Fruit fly (Drosophila melanogaster) whole organism, embryonic: ENCODE data around the gene mol.
A peak's percentile ranks its signal among the peaks of the same experiment; 100 is the strongest.

Experiments
- ATbp ChIP-seq: fragments of 200-800 bp; sonication (Bioruptor generic); optimal IDR thresholded peaks from 2 replicates; lab custom pipeline; 2017; ENCODE audit warnings: missing biosample characterization, mild to moderate bottlenecking, missing genetic modification characterization, missing genetic modification reagents
- Asciz ChIP-seq: fragments of 200-800 bp; sonication (Bioruptor generic); optimal IDR thresholded peaks from 2 replicates; lab custom pipeline; 2017; ENCODE audit warnings: missing biosample characterization, mild to moderate bottlenecking, missing genetic modification characterization, missing genetic modification reagents
- Atf-2 ChIP-seq: fragments of 200-800 bp; sonication (Bioruptor generic); optimal IDR thresholded peaks from 2 replicates; lab custom pipeline; 2016; ENCODE audit warnings: missing biosample characterization, missing genetic modification characterization
- CG10147 ChIP-seq: fragments of 200-800 bp; sonication (Bioruptor generic); optimal IDR thresholded peaks from 2 replicates; lab custom pipeline; 2019; ENCODE audit warnings: missing biosample characterization, mild to moderate bottlenecking, missing genetic modification characterization, moderate library complexity
- CG13775 ChIP-seq: fragments of 200-800 bp; sonication (Bioruptor generic); optimal IDR thresholded peaks from 3 replicates; lab custom pipeline; 2017; ENCODE audit warnings: missing biosample characterization, mild to moderate bottlenecking, missing genetic modification characterization
- CG14667 ChIP-seq: fragments of 200-800 bp; sonication (Bioruptor generic); IDR thresholded peaks from 2 replicates; pipeline ENCODE4 v1.3.6; 2022; ENCODE audit warnings: missing biosample characterization, missing genetic modification characterization
- CG16863 ChIP-seq: fragments of 200-800 bp; sonication (Bioruptor generic); optimal IDR thresholded peaks from 3 replicates; lab custom pipeline; 2016; ENCODE audit warnings: missing biosample characterization, missing genetic modification characterization
- CG17361 ChIP-seq: fragments of 200-800 bp; sonication (Bioruptor generic); IDR thresholded peaks from 3 replicates; pipeline ENCODE4 v1.3.6; 2022; ENCODE audit warnings: missing biosample characterization, missing genetic modification characterization
- CG2120 ChIP-seq: fragments of 200-800 bp; sonication (Bioruptor generic); optimal IDR thresholded peaks from 3 replicates; lab custom pipeline; 2016; ENCODE audit warnings: missing biosample characterization, missing genetic modification characterization
- CG2889 ChIP-seq: fragments of 200-800 bp; sonication (Bioruptor generic); IDR thresholded peaks from 3 replicates; pipeline ENCODE4 v1.3.6; 2022; ENCODE audit warnings: missing biosample characterization, missing genetic modification characterization
- CG30431 ChIP-seq: fragments of 200-800 bp; sonication (Bioruptor generic); optimal IDR thresholded peaks from 2 replicates; lab custom pipeline; 2017; ENCODE audit warnings: missing biosample characterization, missing genetic modification characterization
- CG31441 ChIP-seq: fragments of 200-800 bp; sonication (Bioruptor generic); IDR thresholded peaks from 2 replicates; pipeline ENCODE4 v1.3.6; 2022; ENCODE audit warnings: missing biosample characterization, missing genetic modification characterization
- CG32532 ChIP-seq: fragments of 200-800 bp; sonication (Bioruptor generic); IDR thresholded peaks from 2 replicates; pipeline ENCODE4 v1.3.6; 2022; ENCODE audit warnings: missing biosample characterization, missing genetic modification characterization
- CG4328 ChIP-seq: fragments of 200-800 bp; sonication (Bioruptor generic); optimal IDR thresholded peaks from 3 replicates; lab custom pipeline; 2017; ENCODE audit warnings: missing biosample characterization, missing genetic modification reagents, missing genetic modification characterization
- CG7556 ChIP-seq: fragments of 200-800 bp; sonication (Bioruptor generic); optimal IDR thresholded peaks from 2 replicates; lab custom pipeline; 2017; ENCODE audit warnings: missing biosample characterization, mild to moderate bottlenecking, missing genetic modification characterization
- CG7745 ChIP-seq: fragments of 200-800 bp; sonication (Bioruptor generic); optimal IDR thresholded peaks from 2 replicates; lab custom pipeline; 2018; ENCODE audit warnings: missing biosample characterization, mild to moderate bottlenecking, missing genetic modification characterization, moderate library complexity
- CG9797 ChIP-seq: fragments of 200-800 bp; sonication (Bioruptor generic); optimal IDR thresholded peaks from 3 replicates; lab custom pipeline; 2018; ENCODE audit warnings: missing biosample characterization, mild to moderate bottlenecking, missing genetic modification characterization
- CoRest ChIP-seq: fragments of 200-800 bp; sonication (Bioruptor generic); optimal IDR thresholded peaks from 3 replicates; lab custom pipeline; 2018; ENCODE audit warnings: missing biosample characterization, mild to moderate bottlenecking, missing genetic modification characterization, moderate library complexity
- D19A ChIP-seq: fragments of 200-800 bp; optimal IDR thresholded peaks from 3 replicates; lab custom pipeline; 2019; ENCODE audit warnings: missing biosample characterization, mild to moderate bottlenecking, missing genetic modification characterization, moderate library complexity
- Gug ChIP-seq: fragments of 200-800 bp; sonication (Bioruptor generic); IDR thresholded peaks from 4 replicates; pipeline ENCODE4 v1.3.6; 2022; ENCODE audit warnings: missing biosample characterization, missing genetic modification characterization
- Hmx ChIP-seq: fragments of 200-800 bp; sonication (Bioruptor generic); optimal IDR thresholded peaks from 2 replicates; lab custom pipeline; 2016; ENCODE audit warnings: missing biosample characterization, missing genetic modification characterization
- Hr78 ChIP-seq, 2 experiments: fragments of 200-800 bp in 1 of 2; fragments of >200 bp in 1 of 2; sonication (Bioruptor generic) in 1 of 2; optimal IDR thresholded peaks; 2 replicates each; lab custom pipeline; 2017 to 2019; ENCODE audit warnings: missing biosample characterization in 2 of 2, missing genetic modification characterization in 2 of 2, mild to moderate bottlenecking in 1 of 2, moderate library complexity in 1 of 2
- NFAT ChIP-seq: fragments of 200-800 bp; sonication (Bioruptor generic); IDR thresholded peaks from 2 replicates; pipeline ENCODE4 v1.3.6; 2022; ENCODE audit warnings: missing biosample characterization, missing genetic modification characterization
- Sox100B ChIP-seq: fragments of 200-800 bp; sonication (Bioruptor generic); optimal IDR thresholded peaks from 3 replicates; lab custom pipeline; 2018; ENCODE audit warnings: missing biosample characterization, mild to moderate bottlenecking, missing genetic modification characterization
- Stat92E ChIP-seq, 3 experiments: fragments of >200 bp in 2 of 3; fragments of 200-800 bp in 1 of 3; sonication (Bioruptor generic) in 1 of 3; optimal IDR thresholded peaks; 2 replicates each; lab custom pipeline; 2017 to 2019; ENCODE audit warnings: missing biosample characterization in 3 of 3, missing genetic modification characterization in 3 of 3, mild to moderate bottlenecking in 1 of 3, moderate library complexity in 1 of 3
- amos ChIP-seq: fragments of 200-800 bp; sonication (Bioruptor generic); IDR thresholded peaks from 2 replicates; pipeline ENCODE4 v1.3.6; 2022; ENCODE audit warnings: missing biosample characterization, missing genetic modification characterization; ENCODE audit not compliant: partially characterized antibody
- ash1 ChIP-seq: fragments of 200-800 bp; sonication (Bioruptor generic); optimal IDR thresholded peaks from 2 replicates; lab custom pipeline; 2018; ENCODE audit warnings: missing biosample characterization, mild to moderate bottlenecking, missing genetic modification characterization
- az2 ChIP-seq: fragments of 200-800 bp; sonication (Bioruptor generic); optimal IDR thresholded peaks from 3 replicates; lab custom pipeline; 2016; ENCODE audit warnings: missing biosample characterization, missing genetic modification characterization
- cato ChIP-seq: fragments of 200-800 bp; sonication (Bioruptor generic); optimal IDR thresholded peaks from 2 replicates; lab custom pipeline; 2016; ENCODE audit warnings: missing biosample characterization, missing genetic modification characterization, borderline replicate concordance
- corto ChIP-seq: fragments of 200-800 bp; sonication (Bioruptor generic); optimal IDR thresholded peaks from 2 replicates; lab custom pipeline; 2016; ENCODE audit warnings: missing biosample characterization, mild to moderate bottlenecking, missing genetic modification characterization, moderate library complexity
- dmrt11E ChIP-seq: fragments of 200-800 bp; sonication (Bioruptor generic); optimal IDR thresholded peaks from 3 replicates; lab custom pipeline; 2018; ENCODE audit warnings: missing biosample characterization, mild to moderate bottlenecking, missing genetic modification characterization, moderate library complexity
- emc ChIP-seq: fragments of 200-800 bp; sonication (Bioruptor generic); optimal IDR thresholded peaks from 2 replicates; lab custom pipeline; 2016; ENCODE audit warnings: missing biosample characterization, missing genetic modification characterization
- fd102C ChIP-seq: fragments of 200-800 bp; sonication (Bioruptor generic); optimal IDR thresholded peaks from 2 replicates; lab custom pipeline; 2018; ENCODE audit warnings: missing biosample characterization, mild to moderate bottlenecking, missing genetic modification characterization, moderate library complexity
- gsb ChIP-seq: fragments of 200-800 bp; sonication (Bioruptor generic); IDR thresholded peaks from 2 replicates; pipeline ENCODE4 v1.3.6; 2022; ENCODE audit warnings: missing biosample characterization, missing genetic modification characterization
- gt ChIP-seq: fragments of 200-800 bp; sonication (Bioruptor generic); IDR thresholded peaks from 2 replicates; pipeline ENCODE4 v1.3.6; 2022; ENCODE audit warnings: missing biosample characterization, missing genetic modification characterization
- hth ChIP-seq: fragments of >200 bp; optimal IDR thresholded peaks from 2 replicates; lab custom pipeline; 2017; ENCODE audit warnings: inconsistent platforms
- kay ChIP-seq: fragments of 200-800 bp; sonication (Bioruptor generic); optimal IDR thresholded peaks from 2 replicates; lab custom pipeline; 2016; ENCODE audit warnings: missing biosample characterization, missing genetic modification characterization
- lilli ChIP-seq: fragments of 200-800 bp; sonication (Bioruptor generic); optimal IDR thresholded peaks from 3 replicates; lab custom pipeline; 2016; ENCODE audit warnings: missing biosample characterization, missing genetic modification characterization
- mam ChIP-seq: fragments of 200-800 bp; sonication (Bioruptor generic); optimal IDR thresholded peaks from 3 replicates; lab custom pipeline; 2016; ENCODE audit warnings: missing biosample characterization, missing genetic modification characterization
- pb ChIP-seq: fragments of 200-800 bp; sonication (Bioruptor generic); optimal IDR thresholded peaks from 3 replicates; lab custom pipeline; 2016; ENCODE audit warnings: missing biosample characterization, missing genetic modification characterization
- pho ChIP-seq: fragments of 200-800 bp; sonication (Bioruptor generic); optimal IDR thresholded peaks from 2 replicates; lab custom pipeline; 2016; ENCODE audit warnings: missing biosample characterization, missing genetic modification characterization
- psq ChIP-seq: fragments of 200-800 bp; sonication (Bioruptor generic); optimal IDR thresholded peaks from 2 replicates; lab custom pipeline; 2017; ENCODE audit warnings: missing biosample characterization, missing genetic modification characterization
- sens-2 ChIP-seq: fragments of 200-800 bp; sonication (Bioruptor generic); IDR thresholded peaks from 2 replicates; pipeline ENCODE4 v1.3.6; 2022; ENCODE audit warnings: missing biosample characterization, missing genetic modification characterization
- seq ChIP-seq: fragments of 200-800 bp; sonication (Bioruptor generic); IDR thresholded peaks from 2 replicates; pipeline ENCODE4 v1.3.6; 2022; ENCODE audit warnings: missing biosample characterization, missing genetic modification characterization
- sna ChIP-seq: fragments of 200-800 bp; sonication (Bioruptor generic); IDR thresholded peaks from 2 replicates; pipeline ENCODE4 v1.3.6; 2022; ENCODE audit warnings: missing biosample characterization, missing genetic modification characterization; ENCODE audit not compliant: partially characterized antibody
- tap ChIP-seq: fragments of 200-800 bp; optimal IDR thresholded peaks from 3 replicates; lab custom pipeline; 2019; ENCODE audit warnings: missing biosample characterization, mild to moderate bottlenecking, missing genetic modification characterization, moderate library complexity
- tgo ChIP-seq: fragments of 200-800 bp; sonication (Bioruptor generic); IDR thresholded peaks from 3 replicates; pipeline ENCODE4 v1.3.6; 2022; ENCODE audit warnings: missing biosample characterization, missing genetic modification characterization
- tna ChIP-seq: fragments of 200-800 bp; sonication (Bioruptor generic); IDR thresholded peaks from 2 replicates; pipeline ENCODE4 v1.3.6; 2022; ENCODE audit warnings: missing biosample characterization, missing genetic modification characterization; ENCODE audit not compliant: partially characterized antibody
- tx ChIP-seq: fragments of 200-800 bp; sonication (Bioruptor generic); optimal IDR thresholded peaks from 2 replicates; lab custom pipeline; 2016; ENCODE audit warnings: missing biosample characterization, missing genetic modification characterization
- vfl ChIP-seq: fragments of 200-800 bp; sonication (Bioruptor generic); optimal IDR thresholded peaks from 2 replicates; lab custom pipeline; 2016; ENCODE audit warnings: missing biosample characterization, missing genetic modification characterization
- z ChIP-seq: fragments of 200-800 bp; sonication (Bioruptor generic); IDR thresholded peaks from 3 replicates; pipeline ENCODE4 v1.3.6; 2022; ENCODE audit warnings: missing biosample characterization, missing genetic modification characterization

Gene mol

DNA sequence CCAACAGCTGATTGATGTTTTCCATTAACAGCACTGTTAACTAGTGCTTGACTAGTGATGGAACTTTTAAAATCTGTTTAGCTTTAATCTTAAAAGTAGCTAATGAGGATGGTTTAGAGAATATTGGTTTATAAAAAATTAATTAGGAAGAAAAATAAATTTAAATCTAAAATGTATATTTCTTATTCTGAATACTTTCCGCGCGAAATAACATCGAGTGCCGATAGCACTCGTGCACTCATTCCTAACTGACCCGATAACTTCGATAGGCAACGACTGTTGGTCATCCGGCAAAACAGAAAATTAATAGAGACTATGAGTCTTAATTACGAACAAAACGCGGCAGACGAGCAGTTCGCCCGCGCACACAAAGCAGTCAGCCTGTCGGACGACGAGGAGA is 12.3 kb upstream of the mol start, which contains the start of the genes THG and Rnmt (continued):
- peak; percentile 57 for TF ChIP-seq ATbp (GFP tag; lab: Kevin White, UChicago)
- TF ChIP-seq CG2889 (GFP tag; lab: Robert Waterston, UW): peak; percentile 52; the same call in 2 of the 3 replicates
- TF ChIP-seq CG30431: peak; percentile 64
- TF ChIP-seq tap (tag; lab: Kevin White, UChicago): peak; percentile 65
- no peak for TF ChIP-seq corto (GFP tag; lab: Kevin White, UChicago)
- TF ChIP-seq amos (GFP tag; lab: Robert Waterston, UW): peak; percentile 83
- TF ChIP-seq CG7556 (GFP tag; lab: Kevin White, UChicago): peak; percentile 84
- peak; percentile 59 for TF ChIP-seq gt
- peak; percentile 49; the same call in 1 of the 2 replicates for TF ChIP-seq seq (GFP tag; lab: Robert Waterston, UW)
- TF ChIP-seq Asciz (GFP tag; lab: Kevin White, UChicago): peak; percentile 14
- TF ChIP-seq Stat92E (GFP tag; optimal IDR thresholded peaks at IDR 0.05; lab: Kevin White, UChicago): peak in 1 of 3 experiments; percentile 60
- TF ChIP-seq CG13775 (GFP tag; lab: Kevin White, UChicago): peak; percentile 84
- TF ChIP-seq CG4328 (GFP tag; lab: Kevin White, UChicago): peak; percentile 50
- peak; percentile 52 for TF ChIP-seq psq (GFP tag; lab: Kevin White, UChicago)
- peak; percentile 35 for TF ChIP-seq CG16863
- TF ChIP-seq CG14667 (GFP tag; lab: Robert Waterston, UW): peak; percentile 76
- TF ChIP-seq pb: no peak
- peak; percentile 85 for TF ChIP-seq tgo (GFP tag; lab: Robert Waterston, UW)
- peak; percentile 78 for TF ChIP-seq kay (GFP tag; lab: Kevin White, UChicago)
- peak; percentile 89 for TF ChIP-seq CoRest (tag; lab: Kevin White, UChicago)
- TF ChIP-seq CG31441 (GFP tag; lab: Robert Waterston, UW): peak; percentile 77
- peak; percentile 68 for TF ChIP-seq gsb (GFP tag; lab: Robert Waterston, UW)
- no peak for TF ChIP-seq emc
- TF ChIP-seq sens-2 (GFP tag; lab: Robert Waterston, UW): peak; percentile 54; the same call in 1 of the 2 replicates
- TF ChIP-seq Sox100B (GFP tag; lab: Kevin White, UChicago): peak; percentile 60
- peak; percentile 78 for TF ChIP-seq CG17361
- TF ChIP-seq CG10147: peak; percentile 72
- TF ChIP-seq dmrt11E: peak; percentile 88
- peak; percentile 90 for TF ChIP-seq lilli (GFP tag; lab: Kevin White, UChicago)
- TF ChIP-seq CG7745 (tag; lab: Kevin White, UChicago): no peak
- TF ChIP-seq CG2120: peak; percentile 90
- no peak for TF ChIP-seq fd102C (GFP tag; lab: Kevin White, UChicago)
- TF ChIP-seq ash1 (GFP tag; lab: Kevin White, UChicago): no peak
- peak; percentile 50 for TF ChIP-seq Atf-2 (GFP tag; lab: Kevin White, UChicago)
- peak; percentile 86 for TF ChIP-seq az2 (GFP tag; lab: Kevin White, UChicago)
- TF ChIP-seq Hr78 (GFP tag; optimal IDR thresholded peaks at IDR 0.05; lab: Kevin White, UChicago): peak in 1 of 2 experiments; percentile 40
- peak; percentile 43 for TF ChIP-seq Hmx
- peak; percentile 9 for TF ChIP-seq cato (GFP tag; lab: Kevin White, UChicago)
- TF ChIP-seq tna (GFP tag; lab: Robert Waterston, UW): peak; percentile 85
- TF ChIP-seq CG9797 (GFP tag; lab: Kevin White, UChicago): peak; percentile 30
- TF ChIP-seq D19A (tag; lab: Kevin White, UChicago): peak; percentile 60
- peak; percentile 34 for TF ChIP-seq tx (GFP tag; lab: Kevin White, UChicago)
- TF ChIP-seq mam (GFP tag; lab: Kevin White, UChicago): peak; percentile 74
- TF ChIP-seq Gug: peak; percentile 85
- peak; percentile 71 for TF ChIP-seq vfl
- TF ChIP-seq z (GFP tag; lab: Robert Waterston, UW): peak; percentile 67; the same call in 2 of the 3 replicates
- peak; percentile 67 for TF ChIP-seq pho (GFP tag; lab: Kevin White, UChicago)
- peak; percentile 91 for TF ChIP-seq CG32532 (GFP tag; lab: Robert Waterston, UW)
- TF ChIP-seq sna (GFP tag; lab: Robert Waterston, UW): peak; percentile 92; the same call in 1 of the 2 replicates
- no peak for TF ChIP-seq hth (lab: Kevin White, UChicago)
- peak; percentile 84 for TF ChIP-seq NFAT (GFP tag; lab: Robert Waterston, UW)
